Worm (Caenorhabditis elegans): Measurements from ENCODE around the gene F45F2.10.
"Not testable (repeated sequence)": the region's sequence is repeated elsewhere in the genome, so short reads cannot be mapped to it uniquely, and the experiment has no call there.

F45F2.10 gene

ce11 chrV:8518822-8519392 lies at the start of gene F45F2.10:
TSS of gene F45F2.10 (minus strand) at chrV:8518872.
- TF ChIP-seq dao-5 (tag; optimal IDR thresholded peaks at IDR 0.05) = no peak
- no peak for TF ChIP-seq W03F9.2 (tag; optimal IDR thresholded peaks at IDR 0.05)

ce11 chrV:8565075-8565474 lies 46.4 kb upstream of the F45F2.10 start, which contains the start of gene F25G6.8:
TSS of gene F25G6.8 (minus strand) at chrV:8565175.
- no peak for TF ChIP-seq dao-5 (tag; optimal IDR thresholded peaks at IDR 0.05)
- no peak for TF ChIP-seq him-1 (tag; optimal IDR thresholded peaks at IDR 0.05)
- TF ChIP-seq W03F9.2 (tag; optimal IDR thresholded peaks at IDR 0.05) = no peak

ce11 chrV:8560916-8561315 lies 42.2 kb upstream of the F45F2.10 start, which contains the start of gene acr-16:
TSS of gene acr-16 (plus strand) at chrV:8561216.
- TF ChIP-seq him-1 (tag; optimal IDR thresholded peaks at IDR 0.05) = no peak
- TF ChIP-seq W03F9.2 (tag; optimal IDR thresholded peaks at IDR 0.05) = no peak
- no peak for TF ChIP-seq dao-5 (tag; optimal IDR thresholded peaks at IDR 0.05)

ce11 chrV:8555955-8556354 lies 37.3 kb upstream of the F45F2.10 start:
- no peak for TF ChIP-seq him-1 (tag; optimal IDR thresholded peaks at IDR 0.05)
- no peak for TF ChIP-seq dao-5 (tag; optimal IDR thresholded peaks at IDR 0.05)
- TF ChIP-seq W03F9.2 (tag; optimal IDR thresholded peaks at IDR 0.05) = no peak

- TF ChIP-seq dao-5 (tag; optimal IDR thresholded peaks at IDR 0.05) (no peak), W03F9.2 (tag; optimal IDR thresholded peaks at IDR 0.05) (no peak), him-1 (tag; optimal IDR thresholded peaks at IDR 0.05) (no peak)
These were observed 33.8 kb upstream of the F45F2.10 start, which contains the start of gene acr-15 for ce11 chrV:8552460-8552859. TSS of gene acr-15 (plus strand) at chrV:8552695.

- TF ChIP-seq dao-5 (tag; optimal IDR thresholded peaks at IDR 0.05) (no peak), him-1 (tag; optimal IDR thresholded peaks at IDR 0.05) (no peak), W03F9.2 (tag; optimal IDR thresholded peaks at IDR 0.05) (no peak)
These were observed 30.3 kb upstream of the F45F2.10 start, which contains the start of gene stdh-4 for ce11 chrV:8548989-8549388. TSS of gene stdh-4 (plus strand) at chrV:8549289.

- TF ChIP-seq W03F9.2 (tag; optimal IDR thresholded peaks at IDR 0.05) = no peak
- TF ChIP-seq dao-5 (tag; optimal IDR thresholded peaks at IDR 0.05) = no peak
- no peak for TF ChIP-seq him-1 (tag; optimal IDR thresholded peaks at IDR 0.05)
These were observed 27.0 kb upstream of the F45F2.10 start, which contains the start of the genes slc-17.8 and asns-1 for ce11 chrV:8545531-8546224. TSS of gene slc-17.8 (minus strand) at chrV:8545581. TSS of gene asns-1 (plus strand) at chrV:8546174.

ce11 chrV:8537031-8537430 lies 18.4 kb upstream of the F45F2.10 start, which contains the start of gene otpl-4:
TSS of gene otpl-4 (plus strand) at chrV:8537331.
- TF ChIP-seq dao-5 (tag; optimal IDR thresholded peaks at IDR 0.05) = no peak
- no peak for TF ChIP-seq him-1 (tag; optimal IDR thresholded peaks at IDR 0.05)
- TF ChIP-seq W03F9.2 (tag; optimal IDR thresholded peaks at IDR 0.05) = no peak

- no peak for TF ChIP-seq W03F9.2 (tag; optimal IDR thresholded peaks at IDR 0.05)
- no peak for TF ChIP-seq him-1 (tag; optimal IDR thresholded peaks at IDR 0.05)
- no peak for TF ChIP-seq dao-5 (tag; optimal IDR thresholded peaks at IDR 0.05)
These were observed 17.5 kb upstream of the F45F2.10 start, which contains the start of gene his-39 for ce11 chrV:8536213-8536612. TSS of gene his-39 (plus strand) at chrV:8536513.

- TF ChIP-seq him-1, W03F9.2, dao-5 (tag; optimal IDR thresholded peaks at IDR 0.05): not testable (repeated sequence)
These were observed 16.0 kb upstream of the F45F2.10 start, which contains the start of the genes his-6 and his-5 for ce11 chrV:8534534-8535283. TSS of gene his-6 (minus strand) at chrV:8534977. TSS of gene his-5 (plus strand) at chrV:8535214.

ce11 chrV:8533916-8534315 lies 15.2 kb upstream of the F45F2.10 start:
- TF ChIP-seq W03F9.2 (tag; optimal IDR thresholded peaks at IDR 0.05) (no peak), him-1 (tag; optimal IDR thresholded peaks at IDR 0.05) (no peak), dao-5 (tag; optimal IDR thresholded peaks at IDR 0.05) (no peak)

- TF ChIP-seq dao-5, W03F9.2, him-1 (tag; optimal IDR thresholded peaks at IDR 0.05): not testable (repeated sequence)
These were observed 14.4 kb upstream of the F45F2.10 start, which contains the start of the genes his-8 and his-7 for ce11 chrV:8533067-8533466. TSS of gene his-8 (minus strand) at chrV:8533086. TSS of gene his-7 (plus strand) at chrV:8533379.

- TF ChIP-seq W03F9.2 (tag; optimal IDR thresholded peaks at IDR 0.05) (no peak), him-1 (tag; optimal IDR thresholded peaks at IDR 0.05) (no peak), dao-5 (tag; optimal IDR thresholded peaks at IDR 0.05) (no peak)
These were observed 10.5 kb upstream of the F45F2.10 start, which contains the start of gene otpl-5 for ce11 chrV:8529219-8529618. TSS of gene otpl-5 (plus strand) at chrV:8529519.
